Fruit fly (Drosophila melanogaster) whole organism, embryonic: Measurements from ENCODE around the gene euc.

Experiments
- BEAF-32 ChIP-seq: fragments of 200-800 bp; sonication (Bioruptor generic); optimal IDR thresholded peaks from 3 replicates; lab custom pipeline; 2017; ENCODE audit warnings: missing biosample characterization, missing genetic modification characterization, mild to moderate bottlenecking, moderate library complexity, missing genetic modification reagents
- CG11085 ChIP-seq: fragments of 200-800 bp; sonication (Bioruptor generic); IDR thresholded peaks from 2 replicates; pipeline ENCODE4 v1.3.6; 2022; ENCODE audit warnings: missing biosample characterization, missing genetic modification characterization
- CG11695 ChIP-seq: fragments of 200-800 bp; sonication (Bioruptor generic); IDR thresholded peaks from 3 replicates; pipeline ENCODE4 v1.3.6; 2022; ENCODE audit warnings: missing biosample characterization, missing genetic modification characterization
- CG12155 ChIP-seq: fragments of 200-800 bp; sonication (Bioruptor generic); optimal IDR thresholded peaks from 3 replicates; lab custom pipeline; 2016; ENCODE audit warnings: missing biosample characterization, missing genetic modification characterization
- CG12391 ChIP-seq: fragments of 200-800 bp; sonication (Bioruptor generic); optimal IDR thresholded peaks from 3 replicates; lab custom pipeline; 2018; ENCODE audit warnings: missing biosample characterization, mild to moderate bottlenecking, missing genetic modification characterization, moderate library complexity
- CG12769 ChIP-seq: fragments of 200-800 bp; sonication (Bioruptor generic); optimal IDR thresholded peaks from 2 replicates; lab custom pipeline; 2019; ENCODE audit warnings: missing biosample characterization, mild to moderate bottlenecking, missing genetic modification characterization, moderate library complexity
- CG12942 ChIP-seq: fragments of 200-800 bp; sonication (Bioruptor generic); optimal IDR thresholded peaks from 3 replicates; lab custom pipeline; 2016; ENCODE audit warnings: missing biosample characterization, missing genetic modification characterization
- CG14710 ChIP-seq: fragments of 200-800 bp; sonication (Bioruptor generic); optimal IDR thresholded peaks from 3 replicates; lab custom pipeline; 2019; ENCODE audit warnings: missing biosample characterization, mild to moderate bottlenecking, missing genetic modification characterization, moderate library complexity
- CG17186 ChIP-seq: fragments of 200-800 bp; sonication (Bioruptor generic); optimal IDR thresholded peaks from 3 replicates; lab custom pipeline; 2017; ENCODE audit warnings: missing biosample characterization, missing genetic modification reagents, missing genetic modification characterization
- CG18262 ChIP-seq: fragments of 200-800 bp; optimal IDR thresholded peaks from 3 replicates; lab custom pipeline; 2019; ENCODE audit warnings: missing biosample characterization, mild to moderate bottlenecking, missing genetic modification characterization, moderate library complexity
- CG2116 ChIP-seq: fragments of 200-800 bp; sonication (Bioruptor generic); optimal IDR thresholded peaks from 3 replicates; lab custom pipeline; 2018; ENCODE audit warnings: missing biosample characterization, mild to moderate bottlenecking, missing genetic modification characterization
- CG3065 ChIP-seq: fragments of 200-800 bp; sonication (Bioruptor generic); optimal IDR thresholded peaks from 2 replicates; lab custom pipeline; 2016; ENCODE audit warnings: missing biosample characterization, missing genetic modification characterization
- CG3995 ChIP-seq: fragments of 200-800 bp; sonication (Bioruptor generic); optimal IDR thresholded peaks from 3 replicates; lab custom pipeline; 2016; ENCODE audit warnings: missing biosample characterization, missing genetic modification characterization
- CG6254 ChIP-seq: fragments of 200-800 bp; sonication (Bioruptor generic); optimal IDR thresholded peaks from 3 replicates; lab custom pipeline; 2017; ENCODE audit warnings: mild to moderate bottlenecking, missing biosample characterization, missing genetic modification reagents, missing genetic modification characterization
- CG7928 ChIP-seq: fragments of 200-800 bp; sonication (Bioruptor generic); optimal IDR thresholded peaks from 2 replicates; lab custom pipeline; 2017; ENCODE audit warnings: missing biosample characterization, mild to moderate bottlenecking, missing genetic modification characterization
- CG8388 ChIP-seq: fragments of 200-800 bp; sonication (Bioruptor generic); optimal IDR thresholded peaks from 2 replicates; lab custom pipeline; 2019; ENCODE audit warnings: missing biosample characterization, mild to moderate bottlenecking, missing genetic modification characterization, moderate library complexity
- CG8765 ChIP-seq: fragments of 200-800 bp; sonication (Bioruptor generic); IDR thresholded peaks from 2 replicates; pipeline ENCODE4 v1.3.6; 2022; ENCODE audit warnings: missing biosample characterization, missing genetic modification characterization
- CG8924 ChIP-seq: fragments of 200-800 bp; optimal IDR thresholded peaks from 3 replicates; lab custom pipeline; 2019; ENCODE audit warnings: missing biosample characterization, mild to moderate bottlenecking, missing genetic modification characterization, moderate library complexity
- CG9215 ChIP-seq: fragments of 200-800 bp; sonication (Bioruptor generic); IDR thresholded peaks from 2 replicates; pipeline ENCODE4 v1.3.6; 2022; ENCODE audit warnings: missing biosample characterization, missing genetic modification characterization
- CHES-1-like ChIP-seq: fragments of 200-800 bp; sonication (Bioruptor generic); optimal IDR thresholded peaks from 2 replicates; lab custom pipeline; 2016; ENCODE audit warnings: missing biosample characterization, missing genetic modification characterization
- Doc2 ChIP-seq: fragments of 200-800 bp; sonication (Bioruptor generic); IDR thresholded peaks from 2 replicates; pipeline ENCODE4 v1.3.6; 2022; ENCODE audit warnings: missing biosample characterization, missing genetic modification characterization
- Dp ChIP-seq: fragments of 200-800 bp; sonication (Bioruptor generic); optimal IDR thresholded peaks from 2 replicates; lab custom pipeline; 2018; ENCODE audit warnings: missing biosample characterization, mild to moderate bottlenecking, missing genetic modification characterization, moderate library complexity
- Dref ChIP-seq: fragments of 200-800 bp; sonication (Bioruptor generic); IDR thresholded peaks from 2 replicates; pipeline ENCODE4 v1.3.6; 2022; ENCODE audit warnings: missing biosample characterization, missing genetic modification characterization
- E2f1 ChIP-seq: fragments of 200-800 bp; sonication (Bioruptor generic); IDR thresholded peaks from 2 replicates; pipeline ENCODE4 v1.3.6; 2022; ENCODE audit warnings: missing biosample characterization, missing genetic modification characterization
- HLH3B ChIP-seq: fragments of 200-800 bp; sonication (Bioruptor generic); IDR thresholded peaks from 2 replicates; pipeline ENCODE4 v1.3.6; 2022; ENCODE audit warnings: missing biosample characterization, missing genetic modification characterization
- HmgD ChIP-seq: fragments of 200-800 bp; sonication (Bioruptor generic); optimal IDR thresholded peaks from 3 replicates; lab custom pipeline; 2016; ENCODE audit warnings: missing biosample characterization, missing genetic modification characterization
- MBD-R2 ChIP-seq: fragments of 200-800 bp; sonication (Bioruptor generic); IDR thresholded peaks from 2 replicates; pipeline ENCODE4 v1.3.6; 2022; ENCODE audit warnings: missing biosample characterization, missing genetic modification characterization
- Ptx1 ChIP-seq: fragments of 200-800 bp; sonication (Bioruptor generic); IDR thresholded peaks from 2 replicates; pipeline ENCODE4 v1.3.6; 2022; ENCODE audit warnings: missing biosample characterization, missing genetic modification characterization
- Scr ChIP-seq: fragments of 200-800 bp; sonication (Bioruptor generic); IDR thresholded peaks from 2 replicates; pipeline ENCODE4 v1.3.6; 2022; ENCODE audit warnings: missing biosample characterization, missing genetic modification characterization; ENCODE audit not compliant: partially characterized antibody
- Sin3A ChIP-seq: fragments of >200 bp; optimal IDR thresholded peaks from 2 replicates; lab custom pipeline; 2018
- cas ChIP-seq: fragments of 200-800 bp; sonication (Bioruptor generic); IDR thresholded peaks from 2 replicates; pipeline ENCODE4 v1.3.6; 2022; ENCODE audit warnings: missing biosample characterization, missing genetic modification characterization
- chm ChIP-seq: fragments of 200-800 bp; sonication (Bioruptor generic); IDR thresholded peaks from 2 replicates; pipeline ENCODE4 v1.3.6; 2022; ENCODE audit warnings: missing biosample characterization, missing genetic modification characterization
- cwo ChIP-seq: fragments of 200-800 bp; sonication (Bioruptor generic); optimal IDR thresholded peaks from 3 replicates; lab custom pipeline; 2017; ENCODE audit warnings: missing biosample characterization, missing genetic modification characterization, mild to moderate bottlenecking, moderate library complexity, missing genetic modification reagents
- disco-r ChIP-seq: fragments of 200-800 bp; sonication (Bioruptor generic); optimal IDR thresholded peaks from 2 replicates; lab custom pipeline; 2016; ENCODE audit warnings: missing biosample characterization, missing genetic modification characterization
- exex ChIP-seq: fragments of 200-800 bp; sonication (Bioruptor generic); optimal IDR thresholded peaks from 4 replicates; lab custom pipeline; 2018; ENCODE audit warnings: missing biosample characterization, mild to moderate bottlenecking, missing genetic modification characterization, moderate library complexity
- h ChIP-seq: fragments of >200 bp; optimal IDR thresholded peaks from 2 replicates; lab custom pipeline; 2017
- ham ChIP-seq: fragments of 200-800 bp; sonication (Bioruptor generic); IDR thresholded peaks from 2 replicates; pipeline ENCODE4 v1.3.6; 2022; ENCODE audit warnings: missing biosample characterization, missing genetic modification characterization
- hkb ChIP-seq, 2 experiments: fragments of 200-800 bp in 1 of 2; fragments of >200 bp in 1 of 2; sonication (Bioruptor generic) in 1 of 2; IDR thresholded peaks in 1 of 2; optimal IDR thresholded peaks in 1 of 2; 2 replicates each; pipeline versions ENCODE4 v1.3.6 to Lab custom; 2017 to 2022; ENCODE audit warnings: missing biosample characterization in 1 of 2, missing genetic modification characterization in 1 of 2
- luna ChIP-seq: fragments of 200-800 bp; sonication (Bioruptor generic); optimal IDR thresholded peaks from 2 replicates; lab custom pipeline; 2016; ENCODE audit warnings: missing biosample characterization, missing genetic modification characterization
- maf-S ChIP-seq: fragments of 200-800 bp; sonication (Bioruptor generic); optimal IDR thresholded peaks from 2 replicates; lab custom pipeline; 2016; ENCODE audit warnings: missing biosample characterization, missing genetic modification characterization
- mam ChIP-seq: fragments of 200-800 bp; sonication (Bioruptor generic); optimal IDR thresholded peaks from 3 replicates; lab custom pipeline; 2016; ENCODE audit warnings: missing biosample characterization, missing genetic modification characterization
- pzg ChIP-seq: fragments of 200-800 bp; sonication (Bioruptor generic); optimal IDR thresholded peaks from 3 replicates; lab custom pipeline; 2018; ENCODE audit warnings: missing biosample characterization, mild to moderate bottlenecking, missing genetic modification characterization, moderate library complexity
- salm ChIP-seq: fragments of 200-800 bp; sonication (Bioruptor generic); optimal IDR thresholded peaks from 2 replicates; lab custom pipeline; 2018; ENCODE audit warnings: missing biosample characterization, mild to moderate bottlenecking, missing genetic modification characterization
- sens ChIP-seq: fragments of 200-800 bp; sonication (Bioruptor generic); peaks from one replicate; lab custom pipeline; 2016; ENCODE audit warnings: missing biosample characterization, missing genetic modification characterization
- sima ChIP-seq: fragments of 200-800 bp; sonication (Bioruptor generic); optimal IDR thresholded peaks from 2 replicates; lab custom pipeline; 2016; ENCODE audit warnings: missing biosample characterization, missing genetic modification characterization
- sqz ChIP-seq: fragments of 200-800 bp; sonication (Bioruptor generic); optimal IDR thresholded peaks from 3 replicates; lab custom pipeline; 2018; ENCODE audit warnings: missing biosample characterization, mild to moderate bottlenecking, missing genetic modification characterization
- stwl ChIP-seq: fragments of 200-800 bp; sonication (Bioruptor generic); optimal IDR thresholded peaks from 3 replicates; lab custom pipeline; 2018; ENCODE audit warnings: missing biosample characterization, mild to moderate bottlenecking, missing genetic modification characterization, moderate library complexity
- tna ChIP-seq: fragments of 200-800 bp; sonication (Bioruptor generic); IDR thresholded peaks from 2 replicates; pipeline ENCODE4 v1.3.6; 2022; ENCODE audit warnings: missing biosample characterization, missing genetic modification characterization; ENCODE audit not compliant: partially characterized antibody
- vnd ChIP-seq: fragments of 200-800 bp; sonication (Bioruptor generic); IDR thresholded peaks from 3 replicates; pipeline ENCODE4 v1.3.6; 2022; ENCODE audit warnings: missing biosample characterization, missing genetic modification characterization; ENCODE audit not compliant: partially characterized antibody
- zen ChIP-seq: fragments of 200-800 bp; sonication (Bioruptor generic); optimal IDR thresholded peaks from 3 replicates; lab custom pipeline; 2018; ENCODE audit warnings: missing biosample characterization, mild to moderate bottlenecking, missing genetic modification characterization, moderate library complexity
- zfh1 ChIP-seq: fragments of 200-800 bp; sonication (Bioruptor generic); IDR thresholded peaks from 3 replicates; pipeline ENCODE4 v1.3.6; 2022; ENCODE audit warnings: missing biosample characterization, missing genetic modification characterization

euc gene

dm6 chr3R:18980863-18981536 lies 2.4 kb upstream of the euc start, which contains the start of the genes dnk and Smu1:
TSS of gene dnk (plus strand) at chr3R:18980995.
TSS of gene Smu1 (minus strand) at chr3R:18981324.
- TF ChIP-seq CG12391 (tag; lab: Kevin White, UChicago) (peak; percentile 36), sqz (GFP tag; lab: Kevin White, UChicago) (peak; percentile 65), HLH3B (no peak), zen (tag; lab: Kevin White, UChicago) (peak; percentile 14), BEAF-32 (peak; percentile 54), zfh1 (GFP tag; lab: Robert Waterston, UW) (no peak), CG7928 (GFP tag; lab: Kevin White, UChicago) (peak; percentile 90), disco-r (no peak), CG8765 (no peak), exex (no peak), pzg (GFP tag; lab: Kevin White, UChicago) (peak; percentile 23), chm (GFP tag; lab: Robert Waterston, UW) (no peak), CG9215 (GFP tag; lab: Robert Waterston, UW) (no peak), CG3065 (GFP tag; lab: Kevin White, UChicago) (no peak), hkb (optimal IDR thresholded peaks at IDR 0.05; lab: Kevin White, UChicago) (no peak), hkb (GFP tag; IDR thresholded peaks at IDR 0.05; lab: Robert Waterston, UW) (no peak), CG2116 (GFP tag; lab: Kevin White, UChicago) (peak; percentile 41), CG6254 (GFP tag; lab: Kevin White, UChicago) (peak; percentile 15), Scr (GFP tag; lab: Robert Waterston, UW) (no peak), CG8388 (no peak), cas (GFP tag; lab: Robert Waterston, UW) (no peak), sima (no peak), Ptx1 (GFP tag; lab: Robert Waterston, UW) (no peak), CG11085 (no peak), vnd (no peak), CG18262 (tag; lab: Kevin White, UChicago) (no peak), CG3995 (GFP tag; lab: Kevin White, UChicago) (peak; percentile 34), Sin3A (lab: Kevin White, UChicago) (no peak), mam (GFP tag; lab: Kevin White, UChicago) (no peak), CG17186 (GFP tag; lab: Kevin White, UChicago) (peak; percentile 2), ham (no peak), MBD-R2 (peak; percentile 66), tna (GFP tag; lab: Robert Waterston, UW) (no peak), CG12769 (tag; lab: Kevin White, UChicago) (no peak), CG11695 (GFP tag; lab: Robert Waterston, UW) (no peak), HmgD (GFP tag; lab: Kevin White, UChicago) (no peak), cwo (no peak), CG12155 (GFP tag; lab: Kevin White, UChicago) (no peak), CG12942 (no peak), CG14710 (peak; percentile 37), sens (GFP tag; lab: Kevin White, UChicago) (peak; percentile 60), luna (GFP tag; lab: Kevin White, UChicago) (no peak), stwl (tag; lab: Kevin White, UChicago) (peak; percentile 25), Doc2 (GFP tag; lab: Robert Waterston, UW) (no peak), salm (tag; lab: Kevin White, UChicago) (no peak), CG8924 (peak; percentile 70), E2f1 (GFP tag; lab: Robert Waterston, UW) (peak; percentile 56; the same call in 1 of the 2 replicates), h (lab: Kevin White, UChicago) (no peak), maf-S (GFP tag; lab: Kevin White, UChicago) (no peak), CHES-1-like (GFP tag; lab: Kevin White, UChicago) (no peak), Dp (GFP tag; lab: Kevin White, UChicago) (peak; percentile 43), Dref (peak; percentile 58)
